Worm (Caenorhabditis elegans): Measurements from ENCODE around the gene fbxa-179.

DNA sequence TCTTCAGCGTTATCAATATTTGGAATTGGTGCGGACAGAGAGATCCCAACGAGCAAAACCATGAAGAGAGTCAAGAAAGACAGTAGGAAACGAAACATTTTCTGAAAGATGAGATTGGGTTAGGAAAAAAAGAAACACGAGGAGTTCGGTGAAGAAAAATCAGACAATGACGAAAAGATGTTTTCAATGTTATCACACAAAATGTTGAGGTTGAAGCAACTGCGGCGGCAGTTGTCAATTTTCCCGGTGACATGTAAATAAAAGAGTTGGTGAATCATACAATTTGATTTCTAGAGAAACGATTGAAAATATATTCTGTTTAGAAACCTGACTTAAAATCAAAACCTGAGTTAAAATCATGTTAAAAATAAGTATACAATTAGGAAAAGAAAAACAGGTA lies 41.1 kb upstream of the fbxa-179 start, which contains the start of gene F23D12.7:
- TF ChIP-seq mep-1 (tag; optimal IDR thresholded peaks at IDR 0.05), result no peak
- no peak for TF ChIP-seq rbr-2 (tag; optimal IDR thresholded peaks at IDR 0.05)
- TF ChIP-seq ces-1 (GFP tag; optimal IDR thresholded peaks at IDR 0.05), result no peak

All from whole organism, L4 larva.